Fruit fly (Drosophila melanogaster): ENCODE measurements around the gene CG34456.

Gene CG34456

dm6 chr3L:9373374-9374004 is 11.6 kb downstream of the CG34456 start (continued):
- TF ChIP-seq sob (GFP tag; IDR thresholded peaks at IDR 0.05) (peak; percentile 85), NFAT (GFP tag; IDR thresholded peaks at IDR 0.05) (peak; percentile 48), CG12104 (GFP tag; optimal IDR thresholded peaks at IDR 0.05) (no peak), CG1647 (GFP tag; optimal IDR thresholded peaks at IDR 0.05) (no peak), ERR (GFP tag; optimal IDR thresholded peaks at IDR 0.05) (no peak), Nf-YA (GFP tag; IDR thresholded peaks at IDR 0.05) (peak; percentile 28; the same call in 1 of the 2 replicates), Rfx (GFP tag; IDR thresholded peaks at IDR 0.05) (peak; percentile 86), kah (GFP tag; optimal IDR thresholded peaks at IDR 0.05) (no peak), odd (GFP tag; optimal IDR thresholded peaks at IDR 0.05) (peak; percentile 69), Sry-β (GFP tag; optimal IDR thresholded peaks at IDR 0.05) (no peak), CG2875 (GFP tag; optimal IDR thresholded peaks at IDR 0.05) (peak; percentile 64), Dbx (GFP tag; IDR thresholded peaks at IDR 0.05) (peak; percentile 67; the same call in 2 of the 3 replicates), cad (GFP tag; optimal IDR thresholded peaks at IDR 0.05) (no peak), otp (GFP tag; IDR thresholded peaks at IDR 0.05) (peak; percentile 11; the same call in 1 of the 3 replicates), CG4820 (GFP tag; optimal IDR thresholded peaks at IDR 0.05) (peak; percentile 59), CG13775 (GFP tag; optimal IDR thresholded peaks at IDR 0.05) (peak; percentile 56), emc (GFP tag; optimal IDR thresholded peaks at IDR 0.05) (no peak), CG8765 (GFP tag; IDR thresholded peaks at IDR 0.05) (no peak), ftz-f1 (GFP tag; optimal IDR thresholded peaks at IDR 0.05) (no peak), HLH4C (GFP tag; IDR thresholded peaks at IDR 0.05; ENCODE audit: partially characterized antibody) (no peak), ci (GFP tag; IDR thresholded peaks at IDR 0.05) (peak; percentile 91), CG15269 (tag; optimal IDR thresholded peaks at IDR 0.05) (peak; percentile 72), CG3407 (GFP tag; optimal IDR thresholded peaks at IDR 0.05) (peak; percentile 54), Six4 (GFP tag; optimal IDR thresholded peaks at IDR 0.05) (peak; percentile 43), Usf (GFP tag; optimal IDR thresholded peaks at IDR 0.05) (no peak), HLHmδ (GFP tag; optimal IDR thresholded peaks at IDR 0.05) (no peak), gro (GFP tag; optimal IDR thresholded peaks at IDR 0.05) (no peak), CG8478 (optimal IDR thresholded peaks at IDR 0.05) (no peak), CG8089 (GFP tag; optimal IDR thresholded peaks at IDR 0.05) (no peak), ssp (GFP tag; IDR thresholded peaks at IDR 0.05) (peak; percentile 31; the same call in 1 of the 2 replicates), ATbp (GFP tag; optimal IDR thresholded peaks at IDR 0.05) (peak; percentile 62), stwl (tag; optimal IDR thresholded peaks at IDR 0.05) (no peak), Neu2 (GFP tag; optimal IDR thresholded peaks at IDR 0.05; ENCODE audit: borderline replicate concordance) (no peak), CG4404 (GFP tag; IDR thresholded peaks at IDR 0.05) (peak; percentile 33; the same call in 1 of the 2 replicates), abd-A (tag; optimal IDR thresholded peaks at IDR 0.05) (peak; percentile 63), dm (GFP tag; optimal IDR thresholded peaks at IDR 0.05) (no peak), CG11504 (tag; optimal IDR thresholded peaks at IDR 0.05) (peak; percentile 74), HLH3B (GFP tag; IDR thresholded peaks at IDR 0.05) (peak; percentile 78), Ptx1 (GFP tag; IDR thresholded peaks at IDR 0.05) (peak; percentile 71), Oaz (GFP tag; IDR thresholded peaks at IDR 0.05) (peak; percentile 55), CG11696 (GFP tag; IDR thresholded peaks at IDR 0.05) (peak; percentile 58), Ssrp (tag; optimal IDR thresholded peaks at IDR 0.05) (peak; percentile 54), salm (tag; optimal IDR thresholded peaks at IDR 0.05) (peak; percentile 31), Myb (GFP tag; optimal IDR thresholded peaks at IDR 0.05) (no peak), CG1233 (GFP tag; optimal IDR thresholded peaks at IDR 0.05) (peak; percentile 42), CG2889 (GFP tag; IDR thresholded peaks at IDR 0.05) (no peak), Nf-YB (GFP tag; optimal IDR thresholded peaks at IDR 0.05) (peak; percentile 30), p53 (GFP tag; optimal IDR thresholded peaks at IDR 0.05) (no peak), CG17361 (GFP tag; IDR thresholded peaks at IDR 0.05) (peak; percentile 65), dimm (GFP tag; IDR thresholded peaks at IDR 0.05) (no peak), dmrt99B (tag; optimal IDR thresholded peaks at IDR 0.05) (peak; percentile 78)

Measured in whole organism, embryonic.